Worm (Caenorhabditis elegans) whole organism, dauer: ENCODE data around the gene sra-32.

Experiments used
- unc-62 ChIP-seq: sonication (generic microtip); optimal IDR thresholded peaks from 2 replicates; lab custom pipeline; 2017; ENCODE audit warnings: missing biosample characterization, missing genetic modification reagents, missing genetic modification characterization

Gene sra-32

DNA sequence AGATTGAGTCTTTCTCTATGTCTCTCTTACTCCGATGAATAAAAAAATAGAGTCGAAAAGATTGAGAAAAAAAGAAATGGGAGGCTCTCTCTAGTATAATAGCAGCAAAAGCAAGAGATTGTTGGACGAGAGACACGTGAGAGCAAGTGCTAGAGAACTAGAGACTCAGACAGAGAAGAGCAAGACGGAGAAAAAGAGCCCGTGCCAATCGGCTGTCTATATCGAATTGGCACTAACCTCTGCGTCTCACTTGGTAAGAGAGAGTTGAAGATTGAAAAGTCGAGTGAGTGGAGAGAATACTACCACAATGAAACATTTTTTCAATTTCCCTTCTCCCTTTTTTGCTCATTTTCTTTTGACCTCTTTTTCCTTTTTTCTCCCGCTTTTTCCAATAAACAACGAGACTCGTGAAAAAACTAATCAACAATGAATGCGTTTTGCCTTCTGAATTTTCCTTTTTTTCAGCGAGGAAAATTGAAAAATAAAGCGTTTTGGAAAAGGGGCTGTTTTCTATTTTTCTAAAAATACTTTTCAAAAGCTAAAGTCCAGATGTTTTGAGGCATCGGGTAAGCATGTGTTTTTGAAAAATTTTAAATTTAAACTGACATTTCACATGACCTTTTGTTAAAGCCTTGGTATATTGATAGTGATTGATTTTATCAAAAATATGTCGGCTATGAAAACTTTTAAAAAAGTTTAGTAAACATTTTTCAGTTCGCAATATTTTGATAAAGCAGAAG, 25.1 kb downstream of the sra-32 start:
- no peak for TF ChIP-seq unc-62 (GFP tag; lab: Kevin White, UChicago)

ce11 chrII:4505097-4505626, 26.6 kb downstream of the sra-32 start, which contains the start of gene camt-1:
Gene camt-1 (minus strand): TSS chrII:4505147.
- no peak for TF ChIP-seq unc-62 (GFP tag; lab: Kevin White, UChicago)

- no peak for TF ChIP-seq unc-62 (GFP tag; lab: Kevin White, UChicago)
Observed at ce11 chrII:4495844-4496243, 35.9 kb downstream of the sra-32 start.

- no peak for TF ChIP-seq unc-62 (GFP tag; lab: Kevin White, UChicago)
Observed at ce11 chrII:4494532-4494931, 37.2 kb downstream of the sra-32 start.

DNA sequence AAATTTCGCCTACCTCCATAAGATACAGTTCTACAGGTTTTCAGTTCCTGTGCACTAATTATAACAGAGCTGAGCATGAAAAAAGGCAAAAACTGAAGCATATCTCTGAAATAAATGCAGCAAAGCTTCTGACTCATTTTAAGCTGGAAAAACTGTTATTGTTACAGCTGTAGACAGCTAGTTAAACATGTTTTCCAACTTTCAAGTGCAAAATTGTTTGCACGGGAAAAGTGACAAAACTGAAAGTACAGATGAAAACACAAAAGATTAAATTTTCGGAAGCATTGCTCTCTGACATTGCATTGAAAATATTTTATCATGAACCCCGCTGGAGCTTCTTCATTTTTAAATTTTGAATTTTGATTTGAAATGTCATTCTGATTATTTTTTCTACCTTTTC, 41.1 kb downstream of the sra-32 start, which contains the start of gene T05C1.5:
Gene T05C1.5 (minus strand): TSS at position 101 of the 400 bp plus-strand sequence.
- no peak for TF ChIP-seq unc-62 (GFP tag; lab: Kevin White, UChicago)

ce11 chrII:4489288-4489687, 42.5 kb downstream of the sra-32 start, which contains the start of gene T05C1.3:
Gene T05C1.3 (minus strand): TSS chrII:4489388.
- no peak for TF ChIP-seq unc-62 (GFP tag; lab: Kevin White, UChicago)

ce11 chrII:4482021-4482420, 49.8 kb downstream of the sra-32 start, which contains the start of gene T05C1.2:
Gene T05C1.2 (minus strand): TSS chrII:4482121.
- TF ChIP-seq unc-62 (GFP tag; lab: Kevin White, UChicago), result no peak
